Worm (Caenorhabditis elegans) whole organism, young adult: ENCODE data around the gene scl-24.
A peak's percentile ranks its signal among the peaks of the same experiment; 100 is the strongest.

Experiments used
- B0336.3 ChIP-seq: fragments of 200-800 bp; sonication (Bioruptor generic); IDR thresholded peaks from 2 replicates; pipeline ENCODE4 v1.3.6; 2022; ENCODE audit warnings: missing genetic modification characterization, missing compliant biosample characterization
- C17E4.6 ChIP-seq: fragments of 200-800 bp; sonication (Bioruptor generic); IDR thresholded peaks from 2 replicates; pipeline ENCODE4 v1.3.6; 2022; ENCODE audit warnings: missing genetic modification reagents, missing genetic modification characterization, missing compliant biosample characterization
- Y53F4B.3 ChIP-seq: fragments of 200-800 bp; sonication (Bioruptor generic); IDR thresholded peaks from 2 replicates; pipeline ENCODE4 v1.3.6; 2022; ENCODE audit warnings: missing genetic modification reagents, missing genetic modification characterization, missing compliant biosample characterization
- Y53G8AR.9 ChIP-seq: fragments of 200-800 bp; sonication (Bioruptor generic); conservative IDR thresholded peaks from 2 replicates; pipeline ENCODE4 v1.3.6; 2022; ENCODE audit warnings: missing genetic modification reagents, missing genetic modification characterization, missing compliant biosample characterization
- Y67H2A.10 ChIP-seq: fragments of 200-800 bp; sonication (Bioruptor generic); conservative IDR thresholded peaks from 2 replicates; pipeline ENCODE4 v1.3.6; 2022; ENCODE audit warnings: missing genetic modification reagents, missing genetic modification characterization, missing compliant biosample characterization
- ZK185.1 ChIP-seq: sonication (generic microtip); optimal IDR thresholded peaks from 2 replicates; lab custom pipeline; 2016; ENCODE audit warnings: mild to moderate bottlenecking, missing genetic modification characterization, missing compliant biosample characterization; ENCODE audit not compliant: poor library complexity, severe bottlenecking
- akir-1 ChIP-seq: fragments of 200-800 bp; sonication (Bioruptor generic); optimal IDR thresholded peaks from 2 replicates; lab custom pipeline; 2018; ENCODE audit warnings: mild to moderate bottlenecking, missing genetic modification characterization, moderate library complexity, missing compliant biosample characterization
- attf-3 ChIP-seq: fragments of 200-800 bp; sonication (Bioruptor generic); conservative IDR thresholded peaks from 2 replicates; pipeline ENCODE4 v1.3.6; 2022; ENCODE audit warnings: missing genetic modification reagents, missing genetic modification characterization, missing compliant biosample characterization
- ceh-27 ChIP-seq: fragments of 200-800 bp; sonication (Bioruptor generic); optimal IDR thresholded peaks from 2 replicates; lab custom pipeline; 2018; ENCODE audit warnings: mild to moderate bottlenecking, missing genetic modification characterization, moderate library complexity, missing compliant biosample characterization
- ceh-58 ChIP-seq: fragments of 200-800 bp; sonication (Bioruptor generic); IDR thresholded peaks from 2 replicates; pipeline ENCODE4 v1.3.6; 2022; ENCODE audit warnings: missing genetic modification characterization, missing compliant biosample characterization
- ceh-91 ChIP-seq: fragments of 200-800 bp; sonication (Bioruptor generic); IDR thresholded peaks from 2 replicates; pipeline ENCODE4 v1.3.6; 2022; ENCODE audit warnings: missing genetic modification reagents, missing genetic modification characterization, missing compliant biosample characterization
- egl-18 ChIP-seq: fragments of 200-800 bp; sonication (Bioruptor generic); IDR thresholded peaks from 2 replicates; pipeline ENCODE4 v1.3.6; 2022; ENCODE audit warnings: missing genetic modification reagents, missing genetic modification characterization, missing compliant biosample characterization
- egl-44 ChIP-seq: fragments of 200-800 bp; sonication (Bioruptor generic); IDR thresholded peaks from 2 replicates; pipeline ENCODE4 v1.3.6; 2022; ENCODE audit warnings: missing genetic modification reagents, missing genetic modification characterization, missing compliant biosample characterization
- fkh-3 ChIP-seq: sonication (generic microtip); optimal IDR thresholded peaks from 2 replicates; lab custom pipeline; 2016; ENCODE audit warnings: mild to moderate bottlenecking, missing genetic modification characterization, missing compliant biosample characterization
- hlh-26 ChIP-seq: fragments of 200-800 bp; sonication (Bioruptor generic); conservative IDR thresholded peaks from 2 replicates; pipeline ENCODE4 v1.3.6; 2022; ENCODE audit warnings: missing genetic modification reagents, missing genetic modification characterization, missing compliant biosample characterization
- hmg-20 ChIP-seq: fragments of 200-800 bp; sonication (Bioruptor generic); IDR thresholded peaks from 2 replicates; pipeline ENCODE4 v1.3.6; 2022; ENCODE audit warnings: missing genetic modification reagents, missing genetic modification characterization, missing compliant biosample characterization
- lin-35 ChIP-seq, 3 experiments: fragments of 150-350 bp in 2 of 3; sonication (generic microtip) in 1 of 3; optimal IDR thresholded peaks; 2 replicates each; lab custom pipeline; 2014 to 2018; ENCODE audit warnings: missing biosample characterization in 3 of 3, missing genetic modification characterization in 3 of 3, missing genetic modification reagents in 3 of 3
- nfya-2 ChIP-seq: fragments of 200-800 bp; sonication (Bioruptor generic); IDR thresholded peaks from 2 replicates; pipeline ENCODE4 v1.3.6; 2022; ENCODE audit warnings: missing genetic modification reagents, missing genetic modification characterization, missing compliant biosample characterization
- nhr-120 ChIP-seq: fragments of 200-800 bp; sonication (Bioruptor generic); IDR thresholded peaks from 2 replicates; pipeline ENCODE4 v1.3.6; 2022; ENCODE audit warnings: missing genetic modification characterization, missing compliant biosample characterization
- pbrm-1 ChIP-seq: fragments of 200-800 bp; sonication (Bioruptor generic); IDR thresholded peaks from 2 replicates; pipeline ENCODE4 v1.3.6; 2022; ENCODE audit warnings: missing genetic modification reagents, missing genetic modification characterization, missing compliant biosample characterization
- sdz-38 ChIP-seq: sonication (generic microtip); optimal IDR thresholded peaks from 2 replicates; lab custom pipeline; 2016; ENCODE audit warnings: missing genotype, missing genetic modification characterization, missing compliant biosample characterization
- snpc-1.1 ChIP-seq: sonication (generic microtip); optimal IDR thresholded peaks from 2 replicates; lab custom pipeline; 2017; ENCODE audit warnings: missing genetic modification characterization, mild to moderate bottlenecking, missing compliant biosample characterization, antibody characterized with exemption, moderate library complexity, missing genotype, missing genetic modification reagents; ENCODE audit not compliant: insufficient read depth
- unc-130 ChIP-seq: sonication (generic microtip); optimal IDR thresholded peaks from 2 replicates; lab custom pipeline; 2016; ENCODE audit warnings: missing genetic modification reagents, missing genetic modification characterization, missing compliant biosample characterization
- unc-62 ChIP-seq: fragments of 150-350 bp; optimal IDR thresholded peaks from 2 replicates; lab custom pipeline; 2014; ENCODE audit warnings: missing biosample characterization, missing genetic modification reagents, missing genetic modification characterization
- zfh-2 ChIP-seq: fragments of 200-800 bp; sonication (Bioruptor generic); conservative IDR thresholded peaks from 2 replicates; pipeline ENCODE4 v1.3.6; 2022; ENCODE audit warnings: missing genetic modification reagents, missing genetic modification characterization, missing compliant biosample characterization
- ztf-18 ChIP-seq: sonication (generic microtip); optimal IDR thresholded peaks from 2 replicates; lab custom pipeline; 2016; ENCODE audit warnings: missing genotype, mild to moderate bottlenecking, missing genetic modification characterization, missing compliant biosample characterization
- ztf-28 ChIP-seq: fragments of 200-800 bp; sonication (Bioruptor generic); IDR thresholded peaks from 2 replicates; pipeline ENCODE4 v1.3.6; 2022; ENCODE audit warnings: missing genetic modification reagents, missing genetic modification characterization, missing compliant biosample characterization

scl-24 gene

ce11 chrV:17485078-17485477, 1.1 kb upstream of the scl-24 start, which contains the start of gene srh-111 (continued):
- no peak for TF ChIP-seq ceh-27
- no peak for TF ChIP-seq ZK185.1
- TF ChIP-seq C17E4.6 = no peak
- no peak for TF ChIP-seq Y53F4B.3 (GFP tag; lab: Robert Waterston, UW)

ce11 chrV:17493732-17494131, 7.6 kb downstream of the scl-24 start, which contains the start of gene fbxa-102:
Gene fbxa-102 (minus strand): TSS chrV:17493832.
- TF ChIP-seq sdz-38 (tag; lab: Kevin White, UChicago) (no peak), lin-35 (GFP tag; optimal IDR thresholded peaks at IDR 0.05; lab: Kevin White, UChicago) (no peak), pbrm-1 (GFP tag; lab: Robert Waterston, UW) (no peak), hlh-26 (no peak), ceh-91 (no peak), B0336.3 (GFP tag; lab: Robert Waterston, UW) (no peak)

DNA sequence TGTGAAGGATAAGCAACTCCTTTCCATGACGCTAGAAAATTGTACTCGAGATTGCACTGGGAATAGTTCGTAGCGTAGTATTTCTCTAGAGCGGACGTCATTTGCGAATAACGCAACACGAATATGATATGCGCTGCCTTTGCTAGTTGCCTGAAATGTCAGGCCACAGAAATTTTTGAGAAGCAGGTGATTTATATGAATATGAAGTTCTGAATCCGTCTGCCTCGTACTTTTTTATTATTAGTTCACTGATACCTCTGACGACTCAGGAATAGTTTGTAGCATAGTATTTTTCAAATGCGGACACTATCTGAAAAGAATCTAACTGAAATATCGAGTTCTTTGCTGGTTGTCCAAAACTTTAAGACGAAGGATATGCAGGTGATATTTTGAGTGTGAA, 9.9 kb downstream of the scl-24 start, which contains the start of gene srh-118:
TSS of gene srh-118 (minus strand) at position 101 of the 400 bp plus-strand sequence.
- TF ChIP-seq unc-130 (GFP tag; lab: Kevin White, UChicago) = no peak
- no peak for TF ChIP-seq ztf-18 (tag; lab: Kevin White, UChicago)
- TF ChIP-seq unc-62 (GFP tag; lab: Kevin White, UChicago) = no peak
- TF ChIP-seq fkh-3 (tag; lab: Kevin White, UChicago) = no peak
- TF ChIP-seq egl-18 (GFP tag; lab: Robert Waterston, UW) = no peak
- no peak for TF ChIP-seq akir-1 (GFP tag; lab: Kevin White, UChicago)
- TF ChIP-seq Y53F4B.3 (GFP tag; lab: Robert Waterston, UW) = no peak

DNA sequence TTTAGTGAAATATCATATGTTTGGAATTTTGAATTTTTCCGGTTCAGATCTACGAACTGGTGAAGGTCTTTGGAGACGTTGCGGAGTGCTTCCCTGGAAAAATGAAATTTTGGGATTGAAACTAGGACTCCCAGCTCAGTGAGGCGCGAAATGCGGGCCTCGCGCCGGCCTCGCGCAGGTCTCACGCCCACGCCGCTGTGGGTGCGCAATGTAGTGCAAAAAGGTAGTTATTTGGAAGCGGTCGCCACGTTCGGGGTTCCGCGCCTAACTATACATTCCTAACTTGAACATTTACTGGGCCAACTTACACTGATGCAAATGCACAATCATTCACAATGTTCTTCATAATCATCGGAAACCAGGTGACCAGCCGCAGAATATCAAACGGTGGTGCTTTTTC, 13.9 kb downstream of the scl-24 start:
- no peak for TF ChIP-seq snpc-1.1 (tag; lab: Kevin White, UChicago)
- 0 out of 2 replicates have a peak, but pooled peaks have one; percentile 17 for TF ChIP-seq ceh-58 (GFP tag; lab: Robert Waterston, UW)
- TF ChIP-seq nhr-120 (GFP tag; lab: Robert Waterston, UW) = 0 out of 2 replicates have a peak, but pooled peaks have one; percentile 52
- TF ChIP-seq egl-44 (GFP tag; lab: Robert Waterston, UW) = no peak
- TF ChIP-seq nfya-2 (GFP tag; lab: Robert Waterston, UW) = no peak
- TF ChIP-seq zfh-2 (GFP tag; lab: Robert Waterston, UW) = peak; percentile 74
- TF ChIP-seq, all 124 proteins: peak for 3

DNA sequence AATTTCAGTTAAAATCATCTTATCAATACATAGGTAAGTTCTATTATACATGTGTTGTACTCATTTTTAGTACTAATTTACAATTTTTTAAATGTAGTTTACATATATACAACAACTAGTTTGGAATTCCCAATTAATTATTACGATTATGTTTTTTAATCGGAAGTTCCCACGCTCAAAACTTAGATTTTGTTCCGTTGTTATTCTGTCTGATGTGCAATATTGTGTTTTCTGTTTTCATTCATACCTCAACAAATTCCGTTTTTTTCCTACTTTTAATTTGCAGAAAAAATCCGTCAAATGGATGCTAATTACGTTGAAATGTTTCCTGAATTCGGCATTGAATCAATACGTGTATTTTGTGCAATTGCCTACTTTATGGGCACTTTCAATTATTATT, 20.2 kb downstream of the scl-24 start, which contains the start of gene srw-31:
TSS of gene srw-31 (plus strand) at position 301 of the 400 bp plus-strand sequence.
- TF ChIP-seq ZK185.1 = no peak

DNA sequence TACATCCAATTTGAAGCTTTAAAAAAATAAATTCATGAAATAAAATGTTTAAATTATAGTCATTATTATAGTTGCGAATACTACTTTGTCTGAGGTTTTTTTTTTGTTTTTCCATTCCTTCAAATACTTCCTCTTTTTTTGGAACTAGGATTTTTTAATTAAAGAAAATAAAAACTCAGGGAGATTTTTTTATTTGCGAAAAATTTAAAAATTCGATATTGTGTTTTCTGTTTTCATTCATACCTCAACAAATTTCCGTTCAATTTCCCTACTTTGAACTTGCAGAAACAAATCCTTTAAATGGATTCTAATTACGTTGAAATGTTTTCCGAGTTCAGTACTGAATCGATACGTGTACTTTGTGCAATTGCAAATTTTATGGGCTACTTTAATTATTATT, 22.4 kb downstream of the scl-24 start, which contains the start of gene srw-32:
TSS of gene srw-32 (plus strand) at position 301 of the 400 bp plus-strand sequence.
- TF ChIP-seq attf-3 (GFP tag; lab: Robert Waterston, UW) = no peak
- no peak for TF ChIP-seq Y53G8AR.9
- TF ChIP-seq Y67H2A.10 (GFP tag; lab: Robert Waterston, UW) = no peak

DNA sequence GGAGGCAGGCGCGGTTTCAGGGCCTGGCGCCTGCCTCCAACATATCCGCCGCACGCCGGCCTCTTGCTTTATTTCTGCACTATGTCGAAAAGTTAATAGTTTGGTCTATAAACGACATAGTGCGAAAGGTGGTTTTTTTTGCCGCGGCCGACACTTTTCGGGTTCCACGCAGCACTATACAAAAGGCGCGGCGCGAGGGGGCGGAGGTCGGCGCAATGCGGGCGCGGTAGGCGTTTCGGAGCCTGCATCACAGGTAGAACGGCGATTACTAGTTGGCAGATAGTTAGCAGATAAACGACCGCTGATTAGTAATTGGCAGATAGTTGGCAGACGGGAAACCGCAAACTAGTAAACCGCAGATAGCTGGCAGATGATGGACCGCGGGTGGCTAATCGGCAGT, 26.6 kb downstream of the scl-24 start:
- TF ChIP-seq hmg-20 (GFP tag; lab: Robert Waterston, UW) = no peak
- TF ChIP-seq zfh-2 (GFP tag; lab: Robert Waterston, UW) = peak; percentile 70; the same call in 1 of the 2 replicates
- TF ChIP-seq ztf-28 = 0 out of 2 replicates have a peak, but pooled peaks have one; percentile 18
